Fruit fly (Drosophila melanogaster) S2 (cell line): ENCODE data around the gene CG13010.

ENCODE experiments used
- CG8478 ChIP-seq: fragments of >200 bp; optimal IDR thresholded peaks from 2 replicates; lab custom pipeline; 2018
- CTCF ChIP-seq, 2 experiments: fragments of >200 bp; optimal IDR thresholded peaks; 2 replicates each; lab custom pipeline; 2018

DNA sequence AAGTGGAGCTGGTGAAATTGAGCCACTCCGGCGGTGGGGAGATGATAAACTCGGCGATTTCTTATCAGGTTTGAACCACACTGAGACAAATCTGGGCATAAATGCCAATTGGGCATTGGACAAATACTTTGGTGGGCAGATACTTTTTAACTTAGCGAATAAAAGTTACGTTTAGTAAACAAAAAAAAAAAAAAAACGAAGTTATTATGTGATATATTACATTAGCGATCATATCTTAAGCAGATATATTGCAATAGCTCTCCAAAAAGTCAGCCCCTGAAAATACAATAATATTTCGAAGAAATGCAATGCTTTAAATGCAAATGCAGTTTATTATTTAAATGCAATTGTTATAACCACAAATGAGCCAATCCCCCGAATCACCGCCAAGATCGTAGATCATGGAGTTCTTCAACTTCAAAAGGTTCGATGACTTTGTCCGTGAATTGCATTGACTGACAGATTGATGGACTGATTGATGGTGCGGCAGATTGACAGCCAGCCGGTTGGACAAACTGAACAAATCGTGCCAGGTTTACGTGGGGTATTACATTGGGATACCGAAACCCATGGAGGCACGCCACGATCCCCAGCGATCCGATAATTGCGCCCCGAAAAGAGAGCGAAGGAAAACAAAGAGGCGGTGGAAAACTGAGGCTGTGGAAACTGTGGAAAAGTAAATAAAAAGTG lies 19.3 kb upstream of the CG13010 start:
- TF ChIP-seq CG8478 (lab: Kevin White, UChicago) (no peak), CTCF (optimal IDR thresholded peaks at IDR 0.05; lab: Kevin White, UChicago) (no peak)
